Worm (Caenorhabditis elegans) whole organism, late embryonic: ENCODE results near the gene acs-7.

Experiments
- ceh-19 ChIP-seq: fragments of 200-800 bp; sonication (Bioruptor generic); optimal IDR thresholded peaks from 2 replicates; lab custom pipeline; 2018; ENCODE audit warnings: mild to moderate bottlenecking, missing genetic modification characterization, missing compliant biosample characterization
- ceh-2 ChIP-seq: sonication (generic microtip); optimal IDR thresholded peaks from 2 replicates; lab custom pipeline; 2016; ENCODE audit warnings: missing genotype, missing genetic modification characterization, missing compliant biosample characterization
- ceh-22 ChIP-seq: sonication (generic microtip); optimal IDR thresholded peaks from 2 replicates; lab custom pipeline; 2017; ENCODE audit warnings: missing biosample characterization, missing genetic modification characterization
- che-1 ChIP-seq: sonication (generic microtip); optimal IDR thresholded peaks from 2 replicates; lab custom pipeline; 2016; ENCODE audit warnings: mild to moderate bottlenecking, missing genetic modification characterization, missing compliant biosample characterization
- nhr-11 ChIP-seq: fragments of 150-350 bp; optimal IDR thresholded peaks from 2 replicates; lab custom pipeline; 2014; ENCODE audit warnings: missing biosample characterization, missing genetic modification characterization
- pag-3 ChIP-seq: sonication (generic microtip); optimal IDR thresholded peaks from 2 replicates; lab custom pipeline; 2016; ENCODE audit warnings: missing compliant biosample characterization, missing genetic modification characterization, borderline replicate concordance
- pha-2 ChIP-seq: sonication (generic microtip); optimal IDR thresholded peaks from 2 replicates; lab custom pipeline; 2017; ENCODE audit warnings: mild to moderate bottlenecking, missing genetic modification characterization, missing compliant biosample characterization
- pros-1 ChIP-seq: fragments of 150-350 bp; optimal IDR thresholded peaks from 2 replicates; lab custom pipeline; 2014; ENCODE audit warnings: missing biosample characterization, missing genetic modification reagents, missing genetic modification characterization
- rnt-1 ChIP-seq: sonication (generic microtip); optimal IDR thresholded peaks from 2 replicates; lab custom pipeline; 2016; ENCODE audit warnings: missing genetic modification characterization, missing compliant biosample characterization
- sox-4 ChIP-seq: sonication (generic microtip); optimal IDR thresholded peaks from 2 replicates; lab custom pipeline; 2017; ENCODE audit warnings: mild to moderate bottlenecking, missing genetic modification characterization, inconsistent platforms, missing compliant biosample characterization
- unc-42 ChIP-seq: sonication (generic microtip); optimal IDR thresholded peaks from 2 replicates; lab custom pipeline; 2016; ENCODE audit warnings: missing genotype, missing genetic modification characterization, missing compliant biosample characterization
- unc-86 ChIP-seq: sonication (generic microtip); optimal IDR thresholded peaks from 2 replicates; lab custom pipeline; 2016; ENCODE audit warnings: missing genetic modification characterization, missing compliant biosample characterization

ce11 chrII:9333034-9333433 lies 41.2 kb downstream of the acs-7 start:
- no peak for TF ChIP-seq unc-86 (tag; lab: Kevin White, UChicago)
- TF ChIP-seq pha-2 (tag; lab: Kevin White, UChicago): no peak
- no peak for TF ChIP-seq che-1 (tag; lab: Kevin White, UChicago)
- TF ChIP-seq rnt-1 (tag; lab: Kevin White, UChicago): no peak
- TF ChIP-seq ceh-2 (tag; lab: Kevin White, UChicago): no peak
- no peak for TF ChIP-seq nhr-11
- no peak for TF ChIP-seq ceh-19 (GFP tag; lab: Kevin White, UChicago)
- no peak for TF ChIP-seq pros-1
- TF ChIP-seq sox-4 (tag; lab: Kevin White, UChicago): no peak
- TF ChIP-seq unc-42 (tag; lab: Kevin White, UChicago): no peak
- no peak for TF ChIP-seq pag-3
- no peak for TF ChIP-seq ceh-22 (tag; lab: Kevin White, UChicago)
